Fruit fly (Drosophila melanogaster): ENCODE measurements around the gene Tgt.

dm6 chr2L:1217892-1218473 is 34.1 kb downstream of the Tgt start:
- TF ChIP-seq CG34367 (tag; optimal IDR thresholded peaks at IDR 0.05) = no peak
- TF ChIP-seq gl (tag; optimal IDR thresholded peaks at IDR 0.05) = no peak
- TF ChIP-seq CG32121 (GFP tag; IDR thresholded peaks at IDR 0.05) = no peak
- no peak for TF ChIP-seq CG9948 (tag; optimal IDR thresholded peaks at IDR 0.05)
- TF ChIP-seq CG17806 (tag; optimal IDR thresholded peaks at IDR 0.05) = no peak
- no peak for TF ChIP-seq Snoo (tag; optimal IDR thresholded peaks at IDR 0.05)

Measured in whole organism, pupa.